Worm (Caenorhabditis elegans) whole organism, late embryonic: Measurements from ENCODE around the gene ZK616.8.

Source experiments
- F13H6.1 ChIP-seq: sonication (generic microtip); optimal IDR thresholded peaks from 2 replicates; lab custom pipeline; 2016; ENCODE audit warnings: missing genetic modification characterization, missing compliant biosample characterization
- dve-1 ChIP-seq: sonication (generic microtip); optimal IDR thresholded peaks from 2 replicates; lab custom pipeline; 2017; ENCODE audit warnings: antibody characterized with exemption, mild to moderate bottlenecking, missing genetic modification characterization, missing compliant biosample characterization
- hlh-30 ChIP-seq: sonication (generic microtip); optimal IDR thresholded peaks from 2 replicates; lab custom pipeline; 2017; ENCODE audit warnings: antibody characterized with exemption, missing genetic modification characterization, missing compliant biosample characterization; ENCODE audit not compliant: insufficient read depth
- lin-11 ChIP-seq: fragments of 200-800 bp; sonication (Bioruptor generic); optimal IDR thresholded peaks from 2 replicates; lab custom pipeline; 2018; ENCODE audit warnings: mild to moderate bottlenecking, missing genetic modification characterization, missing compliant biosample characterization
- madf-2 ChIP-seq: sonication (generic microtip); optimal IDR thresholded peaks from 2 replicates; lab custom pipeline; 2017; ENCODE audit warnings: missing genetic modification characterization, missing compliant biosample characterization
- nfya-1 ChIP-seq: sonication (generic microtip); optimal IDR thresholded peaks from 2 replicates; lab custom pipeline; 2017; ENCODE audit warnings: missing genetic modification characterization, mild to moderate bottlenecking, missing compliant biosample characterization, antibody characterized with exemption, moderate library complexity
- pax-1 ChIP-seq: fragments of 150-350 bp; optimal IDR thresholded peaks from 2 replicates; lab custom pipeline; 2014; ENCODE audit warnings: missing biosample characterization, missing genetic modification characterization
- tbx-7 ChIP-seq: sonication (generic microtip); optimal IDR thresholded peaks from 2 replicates; lab custom pipeline; 2016; ENCODE audit warnings: missing genotype, missing genetic modification characterization, missing compliant biosample characterization
- unc-3 ChIP-seq, 2 experiments: fragments of 200-800 bp in 1 of 2; sonication (Bioruptor generic) in 1 of 2; sonication (generic microtip) in 1 of 2; conservative IDR thresholded peaks in 1 of 2; optimal IDR thresholded peaks in 1 of 2; 2 replicates each; pipeline versions ENCODE4 v1.3.6 to Lab custom; 2016 to 2022; ENCODE audit warnings: missing compliant biosample characterization in 2 of 2, missing genetic modification characterization in 2 of 2, missing genetic modification reagents in 1 of 2

The ZK616.8 gene

ce11 chrIV:5364135-5364609, 47.8 kb downstream of the ZK616.8 start, which contains the start of the genes hda-6 and F41H10.4 (continued):
- TF ChIP-seq dve-1 (tag; lab: Kevin White, UChicago) (no peak), unc-3 (GFP tag; conservative IDR thresholded peaks at IDR 0.05; lab: Robert Waterston, UW) (no peak), unc-3 (tag; optimal IDR thresholded peaks at IDR 0.05; lab: Kevin White, UChicago) (no peak), tbx-7 (peak; percentile 54), nfya-1 (tag; lab: Kevin White, UChicago) (peak; percentile 33), lin-11 (tag; lab: Kevin White, UChicago) (no peak), pax-1 (peak; percentile 65), hlh-30 (tag; lab: Kevin White, UChicago) (peak; percentile 82), F13H6.1 (tag; lab: Kevin White, UChicago) (no peak), madf-2 (tag; lab: Kevin White, UChicago) (no peak)
